Worm (Caenorhabditis elegans) whole organism, L4/young adult: Measurements from ENCODE around the gene pqn-31.

ENCODE experiments used
- W03F9.2 ChIP-seq: fragments of 150-350 bp; optimal IDR thresholded peaks from 2 replicates; lab custom pipeline; 2014; ENCODE audit warnings: missing biosample characterization, missing genetic modification characterization
- dao-5 ChIP-seq: sonication (generic microtip); optimal IDR thresholded peaks from 2 replicates; lab custom pipeline; 2016; ENCODE audit warnings: missing genotype, missing genetic modification characterization, moderate library complexity, missing compliant biosample characterization
- him-1 ChIP-seq: sonication (generic microtip); optimal IDR thresholded peaks from 2 replicates; lab custom pipeline; 2016; ENCODE audit warnings: missing genotype, missing genetic modification reagents, missing genetic modification characterization, missing compliant biosample characterization

pqn-31 gene

ce11 chrV:9111957-9112356 is 2.6 kb downstream of the pqn-31 start:
- TF ChIP-seq dao-5 (tag; lab: Kevin White, UChicago) (no peak), him-1 (tag; lab: Kevin White, UChicago) (no peak), W03F9.2 (tag; lab: Kevin White, UChicago) (no peak)

ce11 chrV:9112467-9112866 is 3.1 kb downstream of the pqn-31 start, which contains the start of gene F21C10.7:
Gene F21C10.7, plus strand, starts transcription at chrV:9112767.
- TF ChIP-seq him-1 (tag; lab: Kevin White, UChicago) = no peak
- TF ChIP-seq W03F9.2 (tag; lab: Kevin White, UChicago) = no peak
- no peak for TF ChIP-seq dao-5 (tag; lab: Kevin White, UChicago)

DNA sequence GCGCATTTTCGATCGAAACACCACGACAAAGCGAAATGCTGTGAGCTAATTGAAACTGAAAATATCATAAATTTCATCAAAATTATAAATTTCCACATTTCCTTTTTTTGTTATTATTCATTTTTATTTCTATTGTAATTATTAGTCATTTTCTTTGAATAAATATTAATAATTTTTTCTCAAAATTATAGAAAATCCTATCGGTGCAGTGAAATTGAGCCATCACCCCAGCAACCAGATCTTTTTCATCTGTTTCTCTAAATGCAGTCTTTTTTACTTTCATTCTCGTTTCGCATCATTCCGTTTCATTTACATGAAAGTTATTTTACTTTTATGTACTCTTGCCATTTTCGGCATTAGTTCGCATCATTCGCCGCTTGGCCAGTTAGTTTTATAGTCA is 12.6 kb downstream of the pqn-31 start, which contains the start of gene F21C10.13:
Gene F21C10.13 (plus strand): TSS at position 301 of the 400 bp plus-strand sequence.
- TF ChIP-seq him-1 (tag; lab: Kevin White, UChicago) = no peak
- no peak for TF ChIP-seq dao-5 (tag; lab: Kevin White, UChicago)
- TF ChIP-seq W03F9.2 (tag; lab: Kevin White, UChicago) = no peak

DNA sequence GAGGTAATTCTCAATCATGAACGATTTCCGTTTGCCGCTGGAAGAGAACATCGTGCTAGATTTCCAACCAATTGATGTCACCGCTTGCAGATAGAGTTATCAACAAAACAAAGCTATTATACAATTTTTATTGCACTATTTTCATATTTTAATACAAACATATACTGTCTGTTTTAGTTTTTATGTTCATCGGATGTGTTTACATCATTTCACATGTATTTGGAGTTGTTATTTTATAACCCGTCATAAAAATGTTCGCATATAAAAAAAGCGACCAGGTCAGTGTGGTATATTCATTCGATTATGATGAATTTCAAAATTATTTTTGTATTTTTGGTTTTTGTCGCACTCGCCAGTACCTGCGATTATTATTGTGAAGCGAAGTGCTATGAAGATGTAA is 13.8 kb downstream of the pqn-31 start, which contains the start of gene F21C10.11:
Gene F21C10.11 (plus strand): TSS at position 301 of the 400 bp plus-strand sequence.
- no peak for TF ChIP-seq W03F9.2 (tag; lab: Kevin White, UChicago)
- TF ChIP-seq him-1 (tag; lab: Kevin White, UChicago) = no peak
- TF ChIP-seq dao-5 (tag; lab: Kevin White, UChicago) = no peak

- no peak for TF ChIP-seq W03F9.2 (tag; lab: Kevin White, UChicago)
- no peak for TF ChIP-seq him-1 (tag; lab: Kevin White, UChicago)
- no peak for TF ChIP-seq dao-5 (tag; lab: Kevin White, UChicago)
Measured at ce11 chrV:9124180-9124579, 14.8 kb downstream of the pqn-31 start, which contains the start of gene F21C10.6. Gene F21C10.6, plus strand, starts transcription at chrV:9124480.

- no peak for TF ChIP-seq him-1 (tag; lab: Kevin White, UChicago)
- TF ChIP-seq W03F9.2 (tag; lab: Kevin White, UChicago) = no peak
- TF ChIP-seq dao-5 (tag; lab: Kevin White, UChicago) = no peak
Measured at ce11 chrV:9125345-9125744, 16.0 kb downstream of the pqn-31 start, which contains the start of gene F21C10.5. Gene F21C10.5, plus strand, starts transcription at chrV:9125645.

DNA sequence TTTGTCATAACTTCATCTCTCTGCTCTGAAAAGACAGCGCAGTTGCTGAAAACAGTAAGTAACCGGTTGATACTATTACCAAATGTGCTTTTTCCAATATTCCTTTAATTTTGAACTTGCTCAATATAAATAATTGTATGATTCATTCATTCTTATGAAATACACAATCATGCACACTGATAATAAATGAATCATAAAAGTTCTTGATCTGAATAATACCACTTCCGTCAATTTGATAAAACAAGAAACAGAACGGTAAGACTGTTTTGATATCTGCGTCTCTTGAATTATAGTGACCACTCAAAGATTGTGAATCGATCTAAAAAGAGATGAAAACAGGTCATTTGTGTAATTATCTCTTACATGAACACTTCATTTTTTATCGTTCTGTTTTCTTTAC is 16.9 kb downstream of the pqn-31 start, which contains the start of gene F21C10.4:
Gene F21C10.4 (plus strand): TSS at position 301 of the 400 bp plus-strand sequence.
- TF ChIP-seq W03F9.2 (tag; lab: Kevin White, UChicago) (no peak), him-1 (tag; lab: Kevin White, UChicago) (no peak), dao-5 (tag; lab: Kevin White, UChicago) (no peak)

ce11 chrV:9127773-9128172 is 18.4 kb downstream of the pqn-31 start, which contains the start of gene F21C10.3:
Gene F21C10.3, plus strand, starts transcription at chrV:9128073.
- TF ChIP-seq W03F9.2 (tag; lab: Kevin White, UChicago) (no peak), him-1 (tag; lab: Kevin White, UChicago) (no peak), dao-5 (tag; lab: Kevin White, UChicago) (no peak)

- TF ChIP-seq him-1 (tag; lab: Kevin White, UChicago) (peak; percentile 36), W03F9.2 (tag; lab: Kevin White, UChicago) (no peak), dao-5 (tag; lab: Kevin White, UChicago) (no peak)
Measured at ce11 chrV:9128562-9128961, 19.2 kb downstream of the pqn-31 start.

ce11 chrV:9130766-9131165 is 21.4 kb downstream of the pqn-31 start, which contains the start of gene F21C10.19:
Gene F21C10.19, plus strand, starts transcription at chrV:9131066.
- TF ChIP-seq W03F9.2 (tag; lab: Kevin White, UChicago) = no peak
- TF ChIP-seq dao-5 (tag; lab: Kevin White, UChicago) = no peak
- no peak for TF ChIP-seq him-1 (tag; lab: Kevin White, UChicago)

ce11 chrV:9132043-9132442 is 22.7 kb downstream of the pqn-31 start, which contains the start of gene F21C10.1:
Gene F21C10.1, plus strand, starts transcription at chrV:9132343.
- no peak for TF ChIP-seq him-1 (tag; lab: Kevin White, UChicago)
- TF ChIP-seq dao-5 (tag; lab: Kevin White, UChicago) = no peak
- TF ChIP-seq W03F9.2 (tag; lab: Kevin White, UChicago) = no peak

- TF ChIP-seq dao-5 (tag; lab: Kevin White, UChicago) (no peak), W03F9.2 (tag; lab: Kevin White, UChicago) (no peak), him-1 (tag; lab: Kevin White, UChicago) (no peak)
Measured at ce11 chrV:9133950-9134349, 24.6 kb downstream of the pqn-31 start, which contains the start of gene B0222.1. Gene B0222.1, plus strand, starts transcription at chrV:9134255.

DNA sequence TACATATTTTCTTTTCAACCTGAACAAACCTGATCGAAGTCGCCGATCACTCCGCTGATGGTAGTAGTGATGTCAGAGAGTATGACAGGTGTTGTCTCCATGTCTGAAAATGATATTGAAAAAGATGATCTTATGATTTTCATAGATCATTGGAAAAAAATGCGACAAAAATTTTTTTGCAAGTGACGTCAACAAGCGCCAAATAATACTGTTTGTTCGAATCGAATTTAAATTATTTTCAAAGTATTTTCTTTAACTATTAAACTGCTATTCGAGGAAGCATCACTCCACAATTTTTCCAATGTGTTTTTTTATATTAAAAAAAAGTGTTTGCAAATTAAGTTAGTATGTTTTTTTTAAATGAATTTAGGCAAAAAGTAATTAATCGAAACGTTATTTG is 28.2 kb downstream of the pqn-31 start, which contains the start of gene pitr-2:
Gene pitr-2 (minus strand): TSS at position 101 of the 400 bp plus-strand sequence.
- TF ChIP-seq dao-5 (tag; lab: Kevin White, UChicago) = no peak
- no peak for TF ChIP-seq W03F9.2 (tag; lab: Kevin White, UChicago)
- no peak for TF ChIP-seq him-1 (tag; lab: Kevin White, UChicago)

ce11 chrV:9141297-9141696 is 31.9 kb downstream of the pqn-31 start, which contains the start of gene pitr-3:
Gene pitr-3, minus strand, starts transcription at chrV:9141397.
- TF ChIP-seq dao-5 (tag; lab: Kevin White, UChicago) (no peak), him-1 (tag; lab: Kevin White, UChicago) (no peak), W03F9.2 (tag; lab: Kevin White, UChicago) (no peak)
